Fruit fly (Drosophila melanogaster) Kc167 (cell line): Measurements from ENCODE around the gene CG6726.

Source experiments
- Sin3A ChIP-seq: fragments of >200 bp; optimal IDR thresholded peaks from 2 replicates; lab custom pipeline; 2018; ENCODE audit warnings: missing external identifiers
- h ChIP-seq: fragments of >200 bp; optimal IDR thresholded peaks from 3 replicates; lab custom pipeline; 2018; ENCODE audit warnings: missing external identifiers
- insv ChIP-seq: fragments of >200 bp; optimal IDR thresholded peaks from 3 replicates; lab custom pipeline; 2018; ENCODE audit warnings: missing external identifiers
- ttk ChIP-seq: sonication (Bioruptor generic); optimal IDR thresholded peaks from 2 replicates; lab custom pipeline; 2017; ENCODE audit warnings: missing external identifiers

dm6 chr3R:23043690-23044089 lies 47.8 kb upstream of the CG6726 start, which contains the start of gene CG13837:
- TF ChIP-seq insv (lab: Kevin White, UChicago) (no peak), h (lab: Kevin White, UChicago) (no peak), ttk (lab: Kevin White, UChicago) (no peak), Sin3A (no peak)
